Fruit fly (Drosophila melanogaster): ENCODE data around the gene CG32221.
A peak's percentile ranks its signal among the peaks of the same experiment; 100 is the strongest.

The CG32221 gene

dm6 chr3L:19804908-19805307, 29.6 kb upstream of the CG32221 start, which contains the start of the genes TORIP and Ccdc58 (continued):
- TF ChIP-seq Dll (GFP tag; IDR thresholded peaks at IDR 0.05; ENCODE audit: partially characterized antibody), result peak; percentile 85
- peak; percentile 20 for TF ChIP-seq Sry-δ (GFP tag; optimal IDR thresholded peaks at IDR 0.05)
- no peak for TF ChIP-seq CG18764 (GFP tag; optimal IDR thresholded peaks at IDR 0.05)
- no peak for TF ChIP-seq CG10274 (GFP tag; optimal IDR thresholded peaks at IDR 0.05)
- no peak for TF ChIP-seq CG3065 (GFP tag; optimal IDR thresholded peaks at IDR 0.05)
- no peak for TF ChIP-seq CG9876 (GFP tag; optimal IDR thresholded peaks at IDR 0.05)
- no peak for TF ChIP-seq tap (tag; optimal IDR thresholded peaks at IDR 0.05)
- TF ChIP-seq pzg (GFP tag; optimal IDR thresholded peaks at IDR 0.05), result peak; percentile 17
- no peak for TF ChIP-seq CG12744 (GFP tag; optimal IDR thresholded peaks at IDR 0.05)
- TF ChIP-seq Dp (GFP tag; optimal IDR thresholded peaks at IDR 0.05), result peak; percentile 5
- TF ChIP-seq CG13424 (tag; optimal IDR thresholded peaks at IDR 0.05), result no peak
- TF ChIP-seq hkb (optimal IDR thresholded peaks at IDR 0.05), result no peak
- TF ChIP-seq hkb (GFP tag; IDR thresholded peaks at IDR 0.05), result no peak
- peak; percentile 72 for TF ChIP-seq Bgb (GFP tag; IDR thresholded peaks at IDR 0.05; ENCODE audit: partially characterized antibody)
- no peak for TF ChIP-seq sc (optimal IDR thresholded peaks at IDR 0.05)
- TF ChIP-seq sc (GFP tag; optimal IDR thresholded peaks at IDR 0.05), result no peak
- TF ChIP-seq croc (GFP tag; conservative IDR thresholded peaks at IDR 0.05), result no peak
- TF ChIP-seq Lim3 (GFP tag; IDR thresholded peaks at IDR 0.05), result no peak
- no peak for TF ChIP-seq br (optimal IDR thresholded peaks at IDR 0.05)
- TF ChIP-seq rib (GFP tag; IDR thresholded peaks at IDR 0.05), result no peak
- TF ChIP-seq yki (optimal IDR thresholded peaks at IDR 0.05), result no peak
- TF ChIP-seq nmo (GFP tag; optimal IDR thresholded peaks at IDR 0.05), result no peak
- TF ChIP-seq CG17186 (GFP tag; optimal IDR thresholded peaks at IDR 0.05), result no peak
- peak; percentile 52 for TF ChIP-seq CG2116 (GFP tag; optimal IDR thresholded peaks at IDR 0.05)
- TF ChIP-seq crp (GFP tag; optimal IDR thresholded peaks at IDR 0.05), result peak in 1 of 2 experiments; percentile 29
- TF ChIP-seq MBD-R2 (GFP tag; IDR thresholded peaks at IDR 0.05), result peak; percentile 55

dm6 chr3L:19805895-19806294, 28.6 kb upstream of the CG32221 start, which contains the start of gene CG34116:
Gene CG34116 (minus strand): TSS chr3L:19806036.
- TF ChIP-seq mld (GFP tag; IDR thresholded peaks at IDR 0.05; ENCODE audit: partially characterized antibody), result 0 out of 3 replicates have a peak, but pooled peaks have one; percentile 44
- TF ChIP-seq Dref (GFP tag; IDR thresholded peaks at IDR 0.05), result peak; percentile 76
- no peak for TF ChIP-seq CG30403 (GFP tag; optimal IDR thresholded peaks at IDR 0.05)
- TF ChIP-seq Sry-δ (GFP tag; optimal IDR thresholded peaks at IDR 0.05), result peak; percentile 48
- TF ChIP-seq fd102C (GFP tag; optimal IDR thresholded peaks at IDR 0.05), result no peak
- TF ChIP-seq Myb (GFP tag; optimal IDR thresholded peaks at IDR 0.05), result no peak
- no peak for TF ChIP-seq CG17385 (GFP tag; optimal IDR thresholded peaks at IDR 0.05)
- TF ChIP-seq klu (GFP tag; IDR thresholded peaks at IDR 0.05), result no peak
- TF ChIP-seq CG17568 (GFP tag; optimal IDR thresholded peaks at IDR 0.05), result no peak
- peak; percentile 57; the same call in 1 of the 3 replicates for TF ChIP-seq hb (GFP tag; IDR thresholded peaks at IDR 0.05; ENCODE audit: partially characterized antibody)
- TF ChIP-seq tup (GFP tag; optimal IDR thresholded peaks at IDR 0.05), result no peak
- no peak for TF ChIP-seq lbe (GFP tag; optimal IDR thresholded peaks at IDR 0.05)
- no peak for TF ChIP-seq NC2β (GFP tag; optimal IDR thresholded peaks at IDR 0.05)
- TF ChIP-seq en (GFP tag; optimal IDR thresholded peaks at IDR 0.05), result no peak
- TF ChIP-seq HLH4C (GFP tag; IDR thresholded peaks at IDR 0.05; ENCODE audit: partially characterized antibody), result peak; percentile 67
- no peak for TF ChIP-seq CG32772 (GFP tag; IDR thresholded peaks at IDR 0.05)
- no peak for TF ChIP-seq CG9876 (GFP tag; optimal IDR thresholded peaks at IDR 0.05)
- no peak for TF ChIP-seq sqz (GFP tag; optimal IDR thresholded peaks at IDR 0.05)
- no peak for TF ChIP-seq rib (GFP tag; IDR thresholded peaks at IDR 0.05)
- TF ChIP-seq Bgb (GFP tag; IDR thresholded peaks at IDR 0.05; ENCODE audit: partially characterized antibody), result peak; percentile 73
- TF ChIP-seq MBD-R2 (GFP tag; IDR thresholded peaks at IDR 0.05), result peak; percentile 61; the same call in 1 of the 2 replicates
- no peak for TF ChIP-seq CG18262 (tag; optimal IDR thresholded peaks at IDR 0.05)
- TF ChIP-seq CG18599 (GFP tag; optimal IDR thresholded peaks at IDR 0.05), result no peak
- TF ChIP-seq Aef1 (GFP tag; IDR thresholded peaks at IDR 0.05), result no peak
- no peak for TF ChIP-seq CG3163 (GFP tag; optimal IDR thresholded peaks at IDR 0.05)
- TF ChIP-seq peb (GFP tag; IDR thresholded peaks at IDR 0.05), result no peak
- TF ChIP-seq pfk (GFP tag; optimal IDR thresholded peaks at IDR 0.05), result no peak
- TF ChIP-seq org-1 (GFP tag; optimal IDR thresholded peaks at IDR 0.05), result no peak
- TF ChIP-seq sr (GFP tag; IDR thresholded peaks at IDR 0.05), result no peak
- peak; percentile 26 for TF ChIP-seq trem (tag; optimal IDR thresholded peaks at IDR 0.05)
- no peak for TF ChIP-seq chif (GFP tag; optimal IDR thresholded peaks at IDR 0.05)
